Fruit fly (Drosophila melanogaster) whole organism, embryonic: ENCODE data around the gene CG42758.
A peak's percentile ranks its signal among the peaks of the same experiment; 100 is the strongest.

Experiments
- CG10147 ChIP-seq: fragments of 200-800 bp; sonication (Bioruptor generic); optimal IDR thresholded peaks from 2 replicates; lab custom pipeline; 2019; ENCODE audit warnings: missing biosample characterization, mild to moderate bottlenecking, missing genetic modification characterization, moderate library complexity
- CG10654 ChIP-seq: fragments of 200-800 bp; sonication (Bioruptor generic); optimal IDR thresholded peaks from 2 replicates; lab custom pipeline; 2016; ENCODE audit warnings: missing biosample characterization, missing genetic modification characterization
- CG11398 ChIP-seq: fragments of 200-800 bp; sonication (Bioruptor generic); optimal IDR thresholded peaks from 2 replicates; lab custom pipeline; 2016; ENCODE audit warnings: missing biosample characterization, missing genetic modification characterization
- CG12071 ChIP-seq: fragments of 200-800 bp; sonication (Bioruptor generic); optimal IDR thresholded peaks from 3 replicates; lab custom pipeline; 2018; ENCODE audit warnings: missing biosample characterization, mild to moderate bottlenecking, missing genetic modification characterization
- CG12391 ChIP-seq: fragments of 200-800 bp; sonication (Bioruptor generic); optimal IDR thresholded peaks from 3 replicates; lab custom pipeline; 2018; ENCODE audit warnings: missing biosample characterization, mild to moderate bottlenecking, missing genetic modification characterization, moderate library complexity
- CG13624 ChIP-seq: fragments of 200-800 bp; sonication (Bioruptor generic); optimal IDR thresholded peaks from 2 replicates; lab custom pipeline; 2016; ENCODE audit warnings: missing biosample characterization, missing genetic modification characterization
- CG15514 ChIP-seq: fragments of 200-800 bp; sonication (Bioruptor generic); optimal IDR thresholded peaks from 3 replicates; lab custom pipeline; 2017; ENCODE audit warnings: missing biosample characterization, missing genetic modification characterization, mild to moderate bottlenecking, moderate library complexity, missing genetic modification reagents
- CG15601 ChIP-seq: fragments of 200-800 bp; sonication (Bioruptor generic); optimal IDR thresholded peaks from 3 replicates; lab custom pipeline; 2019; ENCODE audit warnings: missing biosample characterization, mild to moderate bottlenecking, missing genetic modification characterization, moderate library complexity
- CG17829 ChIP-seq: fragments of 200-800 bp; optimal IDR thresholded peaks from 2 replicates; lab custom pipeline; 2019; ENCODE audit warnings: missing biosample characterization, mild to moderate bottlenecking, missing genetic modification characterization, moderate library complexity
- CG18476 ChIP-seq: fragments of 200-800 bp; sonication (Bioruptor generic); optimal IDR thresholded peaks from 2 replicates; lab custom pipeline; 2016; ENCODE audit warnings: missing biosample characterization, mild to moderate bottlenecking, missing genetic modification characterization
- CG18764 ChIP-seq: fragments of 200-800 bp; sonication (Bioruptor generic); optimal IDR thresholded peaks from 3 replicates; lab custom pipeline; 2016; ENCODE audit warnings: missing biosample characterization, missing genetic modification characterization
- CG30403 ChIP-seq: fragments of 200-800 bp; sonication (Bioruptor generic); optimal IDR thresholded peaks from 3 replicates; lab custom pipeline; 2016; ENCODE audit warnings: missing biosample characterization, missing genetic modification characterization
- CG31441 ChIP-seq: fragments of 200-800 bp; sonication (Bioruptor generic); IDR thresholded peaks from 2 replicates; pipeline ENCODE4 v1.3.6; 2022; ENCODE audit warnings: missing biosample characterization, missing genetic modification characterization
- CG3163 ChIP-seq: fragments of 200-800 bp; sonication (Bioruptor generic); optimal IDR thresholded peaks from 3 replicates; lab custom pipeline; 2016; ENCODE audit warnings: missing biosample characterization, missing genetic modification characterization
- CG33213 ChIP-seq: fragments of 200-800 bp; sonication (Bioruptor generic); optimal IDR thresholded peaks from 3 replicates; lab custom pipeline; 2016; ENCODE audit warnings: missing biosample characterization, missing genetic modification characterization
- CG4360 ChIP-seq: fragments of 200-800 bp; sonication (Bioruptor generic); IDR thresholded peaks from 2 replicates; pipeline ENCODE4 v1.3.6; 2022; ENCODE audit warnings: missing biosample characterization, missing genetic modification characterization
- CG5245 ChIP-seq: fragments of 200-800 bp; sonication (Bioruptor generic); optimal IDR thresholded peaks from 3 replicates; lab custom pipeline; 2016; ENCODE audit warnings: missing biosample characterization, missing genetic modification characterization
- CG6654 ChIP-seq: fragments of 200-800 bp; sonication (Bioruptor generic); optimal IDR thresholded peaks from 2 replicates; lab custom pipeline; 2017; ENCODE audit warnings: missing biosample characterization, mild to moderate bottlenecking, missing genetic modification characterization
- CG8388 ChIP-seq: fragments of 200-800 bp; sonication (Bioruptor generic); optimal IDR thresholded peaks from 2 replicates; lab custom pipeline; 2019; ENCODE audit warnings: missing biosample characterization, mild to moderate bottlenecking, missing genetic modification characterization, moderate library complexity
- CrebB ChIP-seq: fragments of 200-800 bp; sonication (Bioruptor generic); optimal IDR thresholded peaks from 3 replicates; lab custom pipeline; 2018; ENCODE audit warnings: missing biosample characterization, mild to moderate bottlenecking, missing genetic modification characterization
- Dref ChIP-seq: fragments of 200-800 bp; sonication (Bioruptor generic); IDR thresholded peaks from 2 replicates; pipeline ENCODE4 v1.3.6; 2022; ENCODE audit warnings: missing biosample characterization, missing genetic modification characterization
- ERR ChIP-seq: fragments of 200-800 bp; sonication (Bioruptor generic); optimal IDR thresholded peaks from 2 replicates; lab custom pipeline; 2016; ENCODE audit warnings: missing biosample characterization, missing genetic modification characterization
- Hey ChIP-seq: fragments of 200-800 bp; sonication (Bioruptor generic); optimal IDR thresholded peaks from 3 replicates; lab custom pipeline; 2018; ENCODE audit warnings: missing biosample characterization, mild to moderate bottlenecking, missing genetic modification characterization
- Myb ChIP-seq: fragments of 200-800 bp; sonication (Bioruptor generic); optimal IDR thresholded peaks from 2 replicates; lab custom pipeline; 2016; ENCODE audit warnings: missing biosample characterization, missing genetic modification characterization
- Nf-YC ChIP-seq: fragments of 200-800 bp; optimal IDR thresholded peaks from 3 replicates; lab custom pipeline; 2019; ENCODE audit warnings: missing biosample characterization, mild to moderate bottlenecking, missing genetic modification characterization, moderate library complexity
- Sin3A ChIP-seq: fragments of >200 bp; optimal IDR thresholded peaks from 2 replicates; lab custom pipeline; 2018
- Six4 ChIP-seq: fragments of 200-800 bp; sonication (Bioruptor generic); optimal IDR thresholded peaks from 2 replicates; lab custom pipeline; 2016; ENCODE audit warnings: missing biosample characterization, missing genetic modification characterization
- Sry-δ ChIP-seq: fragments of 200-800 bp; sonication (Bioruptor generic); optimal IDR thresholded peaks from 2 replicates; lab custom pipeline; 2016; ENCODE audit warnings: missing biosample characterization, missing genetic modification characterization
- Trl ChIP-seq, 3 experiments: fragments of >200 bp in 2 of 3; fragments of 200-800 bp in 1 of 3; sonication (Bioruptor generic) in 1 of 3; optimal IDR thresholded peaks; 2 replicates in 1 of 3; 3 replicates in 2 of 3; lab custom pipeline; 2016 to 2017; ENCODE audit warnings: missing biosample characterization in 1 of 3, missing genetic modification characterization in 1 of 3
- chn ChIP-seq: fragments of 200-800 bp; sonication (Bioruptor generic); optimal IDR thresholded peaks from 2 replicates; lab custom pipeline; 2016; ENCODE audit warnings: missing biosample characterization, missing genetic modification characterization
- croc ChIP-seq: fragments of 200-800 bp; sonication (Bioruptor generic); conservative IDR thresholded peaks from 3 replicates; pipeline ENCODE4 v1.3.6; 2022; ENCODE audit warnings: missing biosample characterization, missing genetic modification characterization
- dpn ChIP-seq, 2 experiments: fragments of 200-800 bp; sonication (Bioruptor generic); optimal IDR thresholded peaks; 3 replicates each; lab custom pipeline; 2016; ENCODE audit warnings: missing biosample characterization in 2 of 2, missing genetic modification characterization in 2 of 2
- gcm2 ChIP-seq: fragments of 200-800 bp; sonication (Bioruptor generic); optimal IDR thresholded peaks from 2 replicates; lab custom pipeline; 2016; ENCODE audit warnings: missing biosample characterization, missing genetic modification characterization
- grau ChIP-seq: fragments of 200-800 bp; optimal IDR thresholded peaks from 3 replicates; lab custom pipeline; 2019; ENCODE audit warnings: missing biosample characterization, mild to moderate bottlenecking, missing genetic modification characterization, moderate library complexity
- gt ChIP-seq: fragments of 200-800 bp; sonication (Bioruptor generic); IDR thresholded peaks from 2 replicates; pipeline ENCODE4 v1.3.6; 2022; ENCODE audit warnings: missing biosample characterization, missing genetic modification characterization
- ham ChIP-seq: fragments of 200-800 bp; sonication (Bioruptor generic); IDR thresholded peaks from 2 replicates; pipeline ENCODE4 v1.3.6; 2022; ENCODE audit warnings: missing biosample characterization, missing genetic modification characterization
- ind ChIP-seq: fragments of 200-800 bp; sonication (Bioruptor generic); optimal IDR thresholded peaks from 3 replicates; lab custom pipeline; 2016; ENCODE audit warnings: missing biosample characterization, missing genetic modification characterization
- p53 ChIP-seq: fragments of 200-800 bp; sonication (Bioruptor generic); optimal IDR thresholded peaks from 2 replicates; lab custom pipeline; 2016; ENCODE audit warnings: missing biosample characterization, missing genetic modification characterization
- ranshi ChIP-seq: fragments of 200-800 bp; sonication (Bioruptor generic); IDR thresholded peaks from 2 replicates; pipeline ENCODE4 v1.3.6; 2022; ENCODE audit warnings: missing biosample characterization, missing genetic modification characterization
- rib ChIP-seq: fragments of 200-800 bp; sonication (Bioruptor generic); IDR thresholded peaks from 2 replicates; pipeline ENCODE4 v1.3.6; 2022; ENCODE audit warnings: missing biosample characterization, missing genetic modification characterization
- row ChIP-seq: fragments of 200-800 bp; sonication (Bioruptor generic); IDR thresholded peaks from 3 replicates; pipeline ENCODE4 v1.3.6; 2022; ENCODE audit warnings: missing biosample characterization, missing genetic modification characterization
- salm ChIP-seq: fragments of 200-800 bp; sonication (Bioruptor generic); optimal IDR thresholded peaks from 2 replicates; lab custom pipeline; 2018; ENCODE audit warnings: missing biosample characterization, mild to moderate bottlenecking, missing genetic modification characterization
- sens ChIP-seq: fragments of 200-800 bp; sonication (Bioruptor generic); peaks from one replicate; lab custom pipeline; 2016; ENCODE audit warnings: missing biosample characterization, missing genetic modification characterization
- sisA ChIP-seq: fragments of 200-800 bp; sonication (Bioruptor generic); IDR thresholded peaks from 2 replicates; pipeline ENCODE4 v1.3.6; 2022; ENCODE audit warnings: missing biosample characterization, missing genetic modification characterization
- so ChIP-seq: fragments of 200-800 bp; sonication (Bioruptor generic); IDR thresholded peaks from 3 replicates; pipeline ENCODE4 v1.3.6; 2022; ENCODE audit warnings: missing biosample characterization, missing genetic modification characterization
- sr ChIP-seq: fragments of 200-800 bp; sonication (Bioruptor generic); IDR thresholded peaks from 3 replicates; pipeline ENCODE4 v1.3.6; 2022; ENCODE audit warnings: missing biosample characterization, missing genetic modification characterization
- sug ChIP-seq: fragments of 200-800 bp; optimal IDR thresholded peaks from 2 replicates; lab custom pipeline; 2019; ENCODE audit warnings: missing biosample characterization, mild to moderate bottlenecking, missing genetic modification characterization, moderate library complexity
- tin ChIP-seq: fragments of 200-800 bp; sonication (Bioruptor generic); optimal IDR thresholded peaks from 3 replicates; lab custom pipeline; 2016; ENCODE audit warnings: missing biosample characterization, missing genetic modification characterization
- tna ChIP-seq: fragments of 200-800 bp; sonication (Bioruptor generic); IDR thresholded peaks from 2 replicates; pipeline ENCODE4 v1.3.6; 2022; ENCODE audit warnings: missing biosample characterization, missing genetic modification characterization; ENCODE audit not compliant: partially characterized antibody
- zen ChIP-seq: fragments of 200-800 bp; sonication (Bioruptor generic); optimal IDR thresholded peaks from 3 replicates; lab custom pipeline; 2018; ENCODE audit warnings: missing biosample characterization, mild to moderate bottlenecking, missing genetic modification characterization, moderate library complexity

Gene CG42758

DNA sequence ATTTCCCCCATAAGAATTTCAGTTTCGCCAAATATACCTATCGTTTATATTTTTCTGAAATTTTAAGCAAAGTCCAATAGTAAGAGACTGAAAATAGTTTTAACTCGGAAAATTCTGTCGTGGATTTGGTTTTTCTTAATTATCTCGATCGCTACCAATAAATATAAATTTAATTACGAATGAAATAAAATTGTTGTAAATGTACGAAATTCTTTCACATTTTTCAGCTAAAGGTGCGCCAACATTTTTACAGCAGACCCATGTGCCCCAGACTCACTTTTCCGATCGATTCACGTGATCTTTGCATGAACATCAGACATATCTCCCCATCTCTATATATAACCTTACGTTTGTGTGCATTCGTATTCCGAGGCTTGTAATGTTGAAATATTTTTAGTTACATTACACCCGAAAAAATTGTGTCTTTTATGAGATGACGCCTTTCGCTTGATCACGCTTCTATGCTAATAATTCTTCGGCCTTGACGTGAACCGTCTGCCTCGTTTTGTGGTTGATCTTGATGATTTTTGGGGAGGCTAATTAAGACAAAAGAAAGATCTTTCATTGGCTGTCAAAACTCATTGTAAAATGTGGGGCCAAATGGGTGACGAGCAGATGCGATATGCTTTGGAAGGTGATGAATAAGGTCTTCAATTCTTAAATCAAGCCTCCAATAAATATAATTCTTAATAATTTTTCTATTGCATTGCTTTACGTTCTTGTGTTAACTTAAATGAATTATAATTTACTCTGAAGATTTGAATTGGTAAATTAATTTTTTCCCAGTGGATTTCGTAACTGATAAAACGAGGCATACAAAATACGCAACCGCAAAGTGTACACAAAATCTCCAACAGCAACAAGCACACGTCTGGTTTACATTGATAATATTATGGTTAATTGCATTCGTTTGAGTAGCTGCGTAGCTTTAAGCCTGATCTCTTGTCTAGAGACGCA is 22.0 kb upstream of the CG42758 start (continued):
- TF ChIP-seq ham (GFP tag; lab: Robert Waterston, UW) (no peak), CG15601 (tag; lab: Kevin White, UChicago) (peak; percentile 48), CG6654 (GFP tag; lab: Kevin White, UChicago) (peak; percentile 51), CG3163 (GFP tag; lab: Kevin White, UChicago) (peak; percentile 6), row (GFP tag; lab: Robert Waterston, UW) (peak; percentile 60), CG30403 (GFP tag; lab: Kevin White, UChicago) (peak; percentile 63), CG18764 (GFP tag; lab: Kevin White, UChicago) (no peak), salm (peak; percentile 40), CG11398 (GFP tag; lab: Kevin White, UChicago) (no peak), CrebB (no peak), croc (GFP tag; lab: Robert Waterston, UW) (no peak), Hey (tag; lab: Kevin White, UChicago) (no peak), tna (GFP tag; lab: Robert Waterston, UW) (no peak), zen (peak; percentile 2), ind (GFP tag; lab: Kevin White, UChicago) (peak; percentile 30), Nf-YC (tag; lab: Kevin White, UChicago) (peak; percentile 68), grau (peak; percentile 65), tin (GFP tag; lab: Kevin White, UChicago) (peak; percentile 50), CG18476 (GFP tag; lab: Kevin White, UChicago) (peak; percentile 18), ERR (no peak), CG10654 (GFP tag; lab: Kevin White, UChicago) (peak; percentile 37), CG17829 (tag; lab: Kevin White, UChicago) (peak; percentile 63), CG12391 (tag; lab: Kevin White, UChicago) (peak; percentile 62), gcm2 (GFP tag; lab: Kevin White, UChicago) (peak; percentile 18), ranshi (0 out of 2 replicates have a peak, but pooled peaks have one; percentile 43), CG8388 (GFP tag; lab: Kevin White, UChicago) (peak; percentile 44), sug (tag; lab: Kevin White, UChicago) (peak; percentile 40), p53 (GFP tag; lab: Kevin White, UChicago) (no peak), gt (no peak), so (GFP tag; lab: Robert Waterston, UW) (0 out of 3 replicates have a peak, but pooled peaks have one; percentile 34), Myb (no peak), CG33213 (GFP tag; lab: Kevin White, UChicago) (no peak), sens (GFP tag; lab: Kevin White, UChicago) (peak; percentile 85), Dref (GFP tag; lab: Robert Waterston, UW) (no peak), CG12071 (GFP tag; lab: Kevin White, UChicago) (peak; percentile 46), sisA (no peak; the same call in 1 of the 2 replicates), Six4 (peak; percentile 23), CG31441 (GFP tag; lab: Robert Waterston, UW) (peak; percentile 74; the same call in 1 of the 2 replicates), CG13624 (GFP tag; lab: Kevin White, UChicago) (peak; percentile 11), chn (GFP tag; lab: Kevin White, UChicago) (no peak), sr (GFP tag; lab: Robert Waterston, UW) (no peak), Sry-δ (GFP tag; lab: Kevin White, UChicago) (no peak), CG5245 (GFP tag; lab: Kevin White, UChicago) (peak; percentile 54), rib (GFP tag; lab: Robert Waterston, UW) (no peak), CG10147 (GFP tag; lab: Kevin White, UChicago) (no peak), Trl (optimal IDR thresholded peaks at IDR 0.05; lab: Kevin White, UChicago) (no peak), Trl (GFP tag; optimal IDR thresholded peaks at IDR 0.05; lab: Kevin White, UChicago) (no peak), Sin3A (lab: Kevin White, UChicago) (no peak), dpn (GFP tag; optimal IDR thresholded peaks at IDR 0.05; lab: Kevin White, UChicago) (peak; percentile 46 to 58), CG15514 (peak; percentile 29), CG4360 (no peak)
